Worm (Caenorhabditis elegans) whole organism, young adult: ENCODE results near the gene unc-22.

Experiments used
- F55B11.4 ChIP-seq: sonication (generic microtip); optimal IDR thresholded peaks from 2 replicates; lab custom pipeline; 2016; ENCODE audit warnings: missing compliant biosample characterization, missing genetic modification characterization, borderline replicate concordance; ENCODE audit not compliant: insufficient read depth
- ceh-40 ChIP-seq: fragments of 200-800 bp; sonication (Bioruptor generic); IDR thresholded peaks from 2 replicates; pipeline ENCODE4 v1.3.6; 2022; ENCODE audit warnings: missing genetic modification characterization, missing compliant biosample characterization
- dox-1 ChIP-seq: fragments of 200-800 bp; sonication (Bioruptor generic); IDR thresholded peaks from 2 replicates; pipeline ENCODE4 v1.3.6; 2022; ENCODE audit warnings: missing genetic modification reagents, missing genetic modification characterization, missing compliant biosample characterization
- efl-1 ChIP-seq: fragments of 150-350 bp; optimal IDR thresholded peaks from 2 replicates; lab custom pipeline; 2014; ENCODE audit warnings: missing biosample characterization, missing genetic modification reagents, missing genetic modification characterization
- gei-17 ChIP-seq: fragments of 200-800 bp; sonication (Bioruptor generic); optimal IDR thresholded peaks from 2 replicates; lab custom pipeline; 2018; ENCODE audit warnings: mild to moderate bottlenecking, missing genetic modification characterization, missing compliant biosample characterization
- mcd-1 ChIP-seq: fragments of 200-800 bp; sonication (Bioruptor generic); IDR thresholded peaks from 2 replicates; pipeline ENCODE4 v1.3.6; 2022; ENCODE audit warnings: missing genetic modification reagents, missing genetic modification characterization, missing compliant biosample characterization
- pha-4 ChIP-seq: fragments of 150-350 bp; sonication (generic microtip); optimal IDR thresholded peaks from 2 replicates; lab custom pipeline; 2014; ENCODE audit warnings: missing biosample characterization, missing genetic modification reagents, missing genetic modification characterization
- tlf-1 ChIP-seq: fragments of 200-800 bp; sonication (Bioruptor generic); optimal IDR thresholded peaks from 2 replicates; lab custom pipeline; 2018; ENCODE audit warnings: mild to moderate bottlenecking, missing genetic modification characterization, missing compliant biosample characterization
- unc-62 ChIP-seq: fragments of 150-350 bp; optimal IDR thresholded peaks from 2 replicates; lab custom pipeline; 2014; ENCODE audit warnings: missing biosample characterization, missing genetic modification reagents, missing genetic modification characterization

DNA sequence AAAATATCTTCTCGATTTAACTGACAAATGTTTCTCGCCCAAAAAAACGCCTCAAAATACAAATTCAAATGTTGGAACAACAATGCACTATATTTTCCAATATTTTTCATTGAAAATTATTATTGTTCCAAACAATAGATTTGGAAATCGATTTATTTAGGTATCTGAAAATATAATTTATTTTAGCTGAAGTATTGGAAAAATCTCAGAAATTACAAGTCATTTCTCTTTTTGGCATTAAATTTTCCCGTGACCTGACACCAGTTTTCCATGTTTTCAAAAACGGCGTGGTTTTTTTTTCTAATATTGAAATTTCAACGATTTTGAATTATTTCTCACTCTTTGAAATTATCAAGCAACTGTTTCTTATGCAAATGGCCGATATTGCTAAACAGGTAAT is 2.3 kb upstream of the unc-22 start, which contains the start of gene spe-17:
- TF ChIP-seq F55B11.4 (tag; lab: Kevin White, UChicago) (no peak), pha-4 (no peak), tlf-1 (GFP tag; lab: Kevin White, UChicago) (no peak), gei-17 (no peak), ceh-40 (GFP tag; lab: Robert Waterston, UW) (no peak), efl-1 (GFP tag; lab: Kevin White, UChicago) (no peak), unc-62 (no peak), dox-1 (GFP tag; lab: Robert Waterston, UW) (no peak), mcd-1 (no peak)
